Worm (Caenorhabditis elegans) whole organism, L4 larva: ENCODE data around the gene piga-1.
A peak's percentile ranks its signal among the peaks of the same experiment; 100 is the strongest.

Source experiments
- F10B5.3 ChIP-seq: sonication (generic microtip); optimal IDR thresholded peaks from 2 replicates; lab custom pipeline; 2016; ENCODE audit warnings: mild to moderate bottlenecking, missing genetic modification characterization, missing compliant biosample characterization
- F26F4.8 ChIP-seq: fragments of 200-800 bp; sonication (Bioruptor generic); conservative IDR thresholded peaks from 2 replicates; pipeline ENCODE4 v1.3.6; 2022; ENCODE audit warnings: missing genetic modification characterization, missing compliant biosample characterization
- F37D6.2 ChIP-seq: sonication (generic microtip); optimal IDR thresholded peaks from 2 replicates; lab custom pipeline; 2016; ENCODE audit warnings: mild to moderate bottlenecking, missing genetic modification characterization, missing compliant biosample characterization
- R02D3.7 ChIP-seq: fragments of 150-350 bp; sonication (generic microtip); optimal IDR thresholded peaks from 3 replicates; lab custom pipeline; 2014; ENCODE audit warnings: missing biosample characterization, missing genetic modification characterization
- T26A8.4 ChIP-seq: fragments of 200-800 bp; sonication (Bioruptor generic); IDR thresholded peaks from 2 replicates; pipeline ENCODE4 v1.3.6; 2022; ENCODE audit warnings: missing genetic modification characterization, missing compliant biosample characterization
- Y105C5A.15 ChIP-seq: fragments of 200-800 bp; sonication (Bioruptor generic); IDR thresholded peaks from 2 replicates; pipeline ENCODE4 v1.3.6; 2022; ENCODE audit warnings: missing genetic modification characterization, missing compliant biosample characterization
- Y48G9A.11 ChIP-seq: fragments of 200-800 bp; sonication (Bioruptor generic); IDR thresholded peaks from 2 replicates; pipeline ENCODE4 v1.3.6; 2022; ENCODE audit warnings: missing genetic modification reagents, missing genetic modification characterization, missing compliant biosample characterization
- aha-1 ChIP-seq: fragments of 150-350 bp; peaks from one replicate; lab custom pipeline; 2014; ENCODE audit warnings: missing biosample characterization, missing genetic modification characterization
- aly-2 ChIP-seq: sonication (generic microtip); optimal IDR thresholded peaks from 2 replicates; lab custom pipeline; 2018; ENCODE audit warnings: missing biosample characterization, missing genetic modification characterization
- attf-4 ChIP-seq: sonication (generic microtip); optimal IDR thresholded peaks from 3 replicates; lab custom pipeline; 2017; ENCODE audit warnings: missing biosample characterization, missing genetic modification characterization
- ceh-32 ChIP-seq: sonication (generic microtip); optimal IDR thresholded peaks from 2 replicates; lab custom pipeline; 2016; ENCODE audit warnings: mild to moderate bottlenecking, missing genetic modification characterization, missing compliant biosample characterization; ENCODE audit not compliant: poor library complexity
- ceh-62 ChIP-seq: sonication (generic microtip); optimal IDR thresholded peaks from 2 replicates; lab custom pipeline; 2017; ENCODE audit warnings: missing biosample characterization, missing genetic modification characterization
- ceh-82 ChIP-seq: sonication (generic microtip); optimal IDR thresholded peaks from 2 replicates; lab custom pipeline; 2017; ENCODE audit warnings: missing biosample characterization, missing genetic modification characterization
- ctbp-1 ChIP-seq: fragments of 200-800 bp; sonication (Bioruptor generic); IDR thresholded peaks from 2 replicates; pipeline ENCODE4 v1.3.6; 2022; ENCODE audit warnings: missing genetic modification reagents, missing genetic modification characterization, missing compliant biosample characterization
- daf-16 ChIP-seq, 3 experiments: sonication (generic microtip); optimal IDR thresholded peaks; 2 replicates each; lab custom pipeline; 2016 to 2017; ENCODE audit warnings: missing genetic modification characterization in 3 of 3, missing genetic modification reagents in 3 of 3, mild to moderate bottlenecking in 2 of 3, missing compliant biosample characterization in 2 of 3, missing biosample characterization in 1 of 3, moderate library complexity in 1 of 3
- daf-19 ChIP-seq: fragments of 200-800 bp; sonication (Bioruptor generic); conservative IDR thresholded peaks from 2 replicates; pipeline ENCODE4 v1.3.6; 2022; ENCODE audit warnings: missing genetic modification characterization, missing compliant biosample characterization
- daf-8 ChIP-seq: fragments of 200-800 bp; sonication (Bioruptor generic); IDR thresholded peaks from 2 replicates; pipeline ENCODE4 v1.3.6; 2022; ENCODE audit warnings: missing genetic modification characterization, missing compliant biosample characterization
- dmd-9 ChIP-seq: fragments of 200-800 bp; sonication (Bioruptor generic); IDR thresholded peaks from 2 replicates; pipeline ENCODE4 v1.3.6; 2022; ENCODE audit warnings: missing genetic modification reagents, missing genetic modification characterization, missing compliant biosample characterization
- dpl-1 ChIP-seq: fragments of 150-350 bp; optimal IDR thresholded peaks from 2 replicates; lab custom pipeline; 2014; ENCODE audit warnings: missing biosample characterization, missing genetic modification reagents, missing genetic modification characterization
- duxl-1 ChIP-seq: sonication (generic microtip); optimal IDR thresholded peaks from 2 replicates; lab custom pipeline; 2016; ENCODE audit warnings: mild to moderate bottlenecking, missing genetic modification characterization, moderate library complexity, missing compliant biosample characterization; ENCODE audit not compliant: poor library complexity
- dve-1 ChIP-seq: sonication (generic microtip); optimal IDR thresholded peaks from 2 replicates; lab custom pipeline; 2017; ENCODE audit warnings: antibody characterized with exemption, mild to moderate bottlenecking, missing genetic modification characterization, missing compliant biosample characterization; ENCODE audit not compliant: insufficient read depth
- egl-43 ChIP-seq: fragments of 200-800 bp; sonication (Bioruptor generic); IDR thresholded peaks from 2 replicates; pipeline ENCODE4 v1.3.6; 2022; ENCODE audit warnings: missing genetic modification reagents, missing genetic modification characterization, missing compliant biosample characterization
- fos-1 ChIP-seq: fragments of 150-350 bp; optimal IDR thresholded peaks from 2 replicates; lab custom pipeline; 2014; ENCODE audit warnings: missing biosample characterization, missing genetic modification characterization
- hlh-11 ChIP-seq: fragments of 200-800 bp; sonication (Bioruptor generic); optimal IDR thresholded peaks from 2 replicates; lab custom pipeline; 2018; ENCODE audit warnings: mild to moderate bottlenecking, missing genetic modification characterization, missing compliant biosample characterization
- hlh-30 ChIP-seq: sonication (generic microtip); optimal IDR thresholded peaks from 2 replicates; lab custom pipeline; 2017; ENCODE audit warnings: antibody characterized with exemption, mild to moderate bottlenecking, missing genetic modification characterization, missing compliant biosample characterization; ENCODE audit not compliant: insufficient read depth
- hmg-1.1 ChIP-seq: fragments of 200-800 bp; sonication (Bioruptor generic); IDR thresholded peaks from 2 replicates; pipeline ENCODE4 v1.3.6; 2022; ENCODE audit warnings: missing genetic modification reagents, missing genetic modification characterization, missing compliant biosample characterization
- jun-1 ChIP-seq: fragments of 150-350 bp; optimal IDR thresholded peaks from 2 replicates; lab custom pipeline; 2014; ENCODE audit warnings: missing biosample characterization, missing genetic modification reagents, missing genetic modification characterization
- lin-13 ChIP-seq: fragments of 150-350 bp; optimal IDR thresholded peaks from 2 replicates; lab custom pipeline; 2014; ENCODE audit warnings: missing biosample characterization, missing genetic modification reagents, missing genetic modification characterization
- lin-15B ChIP-seq: fragments of 150-350 bp; sonication (generic microtip); optimal IDR thresholded peaks from 3 replicates; lab custom pipeline; 2014; ENCODE audit warnings: missing biosample characterization, missing genetic modification characterization
- madf-9 ChIP-seq: fragments of 200-800 bp; sonication (Bioruptor generic); conservative IDR thresholded peaks from 2 replicates; pipeline ENCODE4 v1.3.6; 2022; ENCODE audit warnings: missing genetic modification reagents, missing genetic modification characterization, missing compliant biosample characterization
- mdl-1 ChIP-seq, 2 experiments: fragments of 150-350 bp in 1 of 2; sonication (generic microtip) in 1 of 2; optimal IDR thresholded peaks; 2 replicates each; lab custom pipeline; 2014 to 2017; ENCODE audit warnings: missing biosample characterization in 2 of 2, missing genetic modification characterization in 2 of 2
- mep-1 ChIP-seq: fragments of 150-350 bp; sonication (generic microtip); optimal IDR thresholded peaks from 3 replicates; lab custom pipeline; 2014; ENCODE audit warnings: missing biosample characterization, missing genetic modification characterization
- mes-2 ChIP-seq: sonication (generic microtip); optimal IDR thresholded peaks from 2 replicates; lab custom pipeline; 2016; ENCODE audit warnings: missing genotype, mild to moderate bottlenecking, missing genetic modification characterization, missing compliant biosample characterization; ENCODE audit not compliant: poor library complexity, severe bottlenecking
- nhr-102 ChIP-seq: sonication (generic microtip); optimal IDR thresholded peaks from 2 replicates; lab custom pipeline; 2016; ENCODE audit warnings: mild to moderate bottlenecking, missing genetic modification characterization, moderate library complexity, missing compliant biosample characterization
- nhr-237 ChIP-seq: sonication (generic microtip); optimal IDR thresholded peaks from 2 replicates; lab custom pipeline; 2017; ENCODE audit warnings: missing biosample characterization, missing genetic modification characterization
- nhr-28 ChIP-seq: fragments of 150-350 bp; optimal IDR thresholded peaks from 2 replicates; lab custom pipeline; 2014; ENCODE audit warnings: missing biosample characterization, missing genetic modification characterization
- nhr-41 ChIP-seq: fragments of 200-800 bp; sonication (Bioruptor generic); IDR thresholded peaks from 2 replicates; pipeline ENCODE4 v1.3.6; 2022; ENCODE audit warnings: missing genetic modification reagents, missing genetic modification characterization, missing compliant biosample characterization
- nhr-6 ChIP-seq: fragments of 150-350 bp; optimal IDR thresholded peaks from 2 replicates; lab custom pipeline; 2014; ENCODE audit warnings: missing biosample characterization, missing genetic modification characterization
- saeg-2 ChIP-seq: fragments of 200-800 bp; sonication (Bioruptor generic); IDR thresholded peaks from 2 replicates; pipeline ENCODE4 v1.3.6; 2022; ENCODE audit warnings: missing genetic modification reagents, missing genetic modification characterization, missing compliant biosample characterization
- set-16 ChIP-seq: fragments of 200-800 bp; sonication (Bioruptor generic); IDR thresholded peaks from 2 replicates; pipeline ENCODE4 v1.3.6; 2022; ENCODE audit warnings: missing genetic modification reagents, missing genetic modification characterization, missing compliant biosample characterization
- snpc-1.2 ChIP-seq: fragments of 200-800 bp; sonication (Bioruptor generic); IDR thresholded peaks from 2 replicates; pipeline ENCODE4 v1.3.6; 2022; ENCODE audit warnings: missing genetic modification reagents, missing genetic modification characterization, missing compliant biosample characterization
- snpc-4 ChIP-seq: fragments of 150-350 bp; optimal IDR thresholded peaks from 2 replicates; lab custom pipeline; 2014; ENCODE audit warnings: missing biosample characterization, missing genetic modification characterization
- spr-1 ChIP-seq: sonication (generic microtip); optimal IDR thresholded peaks from 2 replicates; lab custom pipeline; 2016; ENCODE audit warnings: mild to moderate bottlenecking, missing genetic modification characterization, missing compliant biosample characterization
- spr-3 ChIP-seq: fragments of 200-800 bp; sonication (Bioruptor generic); optimal IDR thresholded peaks from 2 replicates; lab custom pipeline; 2018; ENCODE audit warnings: mild to moderate bottlenecking, missing genetic modification characterization, missing compliant biosample characterization
- tag-97 ChIP-seq: fragments of 200-800 bp; sonication (Bioruptor generic); IDR thresholded peaks from 2 replicates; pipeline ENCODE4 v1.3.6; 2022; ENCODE audit warnings: missing genetic modification characterization, missing compliant biosample characterization
- unc-130 ChIP-seq: sonication (generic microtip); optimal IDR thresholded peaks from 2 replicates; lab custom pipeline; 2016; ENCODE audit warnings: missing genetic modification reagents, missing genetic modification characterization, missing compliant biosample characterization
- unc-62 ChIP-seq, 3 experiments: fragments of 150-350 bp in 1 of 3; sonication (generic microtip); optimal IDR thresholded peaks in 2 of 3; peaks in 1 of 3; 1 replicate in 1 of 3; 2 replicates in 2 of 3; lab custom pipeline; 2014 to 2017; ENCODE audit warnings: missing biosample characterization in 3 of 3, missing genetic modification characterization in 3 of 3, missing genetic modification reagents in 3 of 3, missing genotype in 1 of 3
- vab-7 ChIP-seq: fragments of 200-800 bp; sonication (Bioruptor generic); IDR thresholded peaks from 2 replicates; pipeline ENCODE4 v1.3.6; 2022; ENCODE audit warnings: missing genetic modification reagents, missing genetic modification characterization, missing compliant biosample characterization
- zip-2 ChIP-seq: fragments of 150-350 bp; optimal IDR thresholded peaks from 2 replicates; lab custom pipeline; 2014; ENCODE audit warnings: missing biosample characterization, missing genetic modification characterization
- ztf-11 ChIP-seq: fragments of 150-350 bp; optimal IDR thresholded peaks from 2 replicates; lab custom pipeline; 2014; ENCODE audit warnings: missing biosample characterization, missing genetic modification characterization
- ztf-7 ChIP-seq: fragments of 150-350 bp; optimal IDR thresholded peaks from 2 replicates; lab custom pipeline; 2014; ENCODE audit warnings: missing biosample characterization, missing genetic modification characterization

The piga-1 gene

DNA sequence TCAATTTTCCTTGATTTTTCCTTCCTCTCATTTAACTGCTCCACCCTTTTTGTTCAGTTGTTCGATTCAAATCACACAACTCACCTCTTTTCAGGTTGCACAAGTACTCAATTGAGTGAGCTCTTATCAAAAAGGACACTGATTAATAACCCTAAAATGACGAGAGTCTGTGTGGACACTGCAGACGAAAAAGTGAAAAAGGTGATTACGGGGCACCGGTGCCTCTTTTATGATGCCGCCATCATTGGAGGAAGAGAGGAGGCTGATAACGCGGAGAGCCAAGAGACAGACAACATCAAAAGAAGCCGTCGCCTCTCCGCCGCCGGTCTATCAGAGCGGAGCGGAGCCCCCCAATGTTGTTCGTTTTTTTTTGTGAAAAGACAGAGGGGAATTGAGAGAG lies 36.3 kb downstream of the piga-1 start, which contains the start of gene sptf-2 (continued):
- no peak for TF ChIP-seq snpc-4 (tag; lab: Kevin White, UChicago)
- no peak for TF ChIP-seq snpc-1.2 (GFP tag; lab: Robert Waterston, UW)
- no peak for TF ChIP-seq lin-15B (tag; lab: Kevin White, UChicago)
- no peak for TF ChIP-seq mep-1 (tag; lab: Kevin White, UChicago)
- TF ChIP-seq mdl-1 (tag; optimal IDR thresholded peaks at IDR 0.05; lab: Kevin White, UChicago), result no peak
- no peak for TF ChIP-seq hlh-30 (tag; lab: Kevin White, UChicago)
- TF ChIP-seq daf-8, result no peak
- no peak for TF ChIP-seq jun-1 (tag; lab: Kevin White, UChicago)
- TF ChIP-seq hmg-1.1, result no peak
- TF ChIP-seq attf-4, result no peak
- peak; percentile 59 for TF ChIP-seq nhr-6 (tag; lab: Kevin White, UChicago)
- peak; percentile 92 for TF ChIP-seq nhr-28 (tag; lab: Kevin White, UChicago)
- TF ChIP-seq nhr-41 (GFP tag; lab: Robert Waterston, UW), result peak; percentile 64; the same call in 1 of the 2 replicates
- no peak for TF ChIP-seq dmd-9 (GFP tag; lab: Robert Waterston, UW)
- no peak for TF ChIP-seq F10B5.3 (tag; lab: Kevin White, UChicago)
- TF ChIP-seq unc-62 (GFP tag; optimal IDR thresholded peaks at IDR 0.05 in 1 of 2; lab: Kevin White, UChicago), result no peak
- no peak for TF ChIP-seq unc-62 (tag; optimal IDR thresholded peaks at IDR 0.05; lab: Kevin White, UChicago)
- TF ChIP-seq daf-19, result no peak
- TF ChIP-seq fos-1 (tag; lab: Kevin White, UChicago), result no peak
- TF ChIP-seq tag-97, result no peak
- no peak for TF ChIP-seq spr-3
- TF ChIP-seq lin-13 (GFP tag; lab: Kevin White, UChicago), result no peak
- TF ChIP-seq egl-43 (GFP tag; lab: Robert Waterston, UW), result no peak
- TF ChIP-seq T26A8.4 (GFP tag; lab: Robert Waterston, UW), result no peak
- TF ChIP-seq ceh-82 (tag; lab: Kevin White, UChicago), result no peak
- no peak for TF ChIP-seq F37D6.2 (tag; lab: Kevin White, UChicago)
- TF ChIP-seq ztf-7 (tag; lab: Kevin White, UChicago), result no peak
- no peak for TF ChIP-seq saeg-2 (GFP tag; lab: Robert Waterston, UW)
- TF ChIP-seq zip-2, result no peak
- TF ChIP-seq madf-9 (GFP tag; lab: Robert Waterston, UW), result no peak
- no peak for TF ChIP-seq ceh-32
- TF ChIP-seq R02D3.7 (tag; lab: Kevin White, UChicago), result no peak
- TF ChIP-seq spr-1 (tag; lab: Kevin White, UChicago), result no peak
- no peak for TF ChIP-seq mes-2
- TF ChIP-seq F26F4.8 (GFP tag; lab: Robert Waterston, UW), result no peak
- TF ChIP-seq nhr-102 (tag; lab: Kevin White, UChicago), result no peak
- TF ChIP-seq set-16 (GFP tag; lab: Robert Waterston, UW), result no peak; the same call in 1 of the 2 replicates
- peak; percentile 50 for TF ChIP-seq aha-1 (tag; lab: Kevin White, UChicago)
- no peak for TF ChIP-seq unc-130 (GFP tag; lab: Kevin White, UChicago)
- no peak for TF ChIP-seq aly-2 (tag; lab: Kevin White, UChicago)
- no peak for TF ChIP-seq ztf-11
- TF ChIP-seq hlh-11 (tag; lab: Kevin White, UChicago), result peak; percentile 87
- TF ChIP-seq duxl-1, result no peak
- TF ChIP-seq ctbp-1 (GFP tag; lab: Robert Waterston, UW), result no peak
- no peak for TF ChIP-seq Y48G9A.11
- TF ChIP-seq dve-1 (tag; lab: Kevin White, UChicago), result peak; percentile 79
- no peak for TF ChIP-seq nhr-237 (tag; lab: Kevin White, UChicago)
- no peak for TF ChIP-seq vab-7 (GFP tag; lab: Robert Waterston, UW)
- peak in 1 of 2 experiments; percentile 7 for TF ChIP-seq daf-16 (GFP tag; optimal IDR thresholded peaks at IDR 0.05; lab: Kevin White, UChicago)
- peak; percentile 85 for TF ChIP-seq daf-16 (tag; optimal IDR thresholded peaks at IDR 0.05; lab: Kevin White, UChicago)
- no peak for TF ChIP-seq ceh-62 (tag; lab: Kevin White, UChicago)
- no peak for TF ChIP-seq dpl-1 (GFP tag; lab: Kevin White, UChicago)
- no peak for TF ChIP-seq Y105C5A.15
